Worm (Caenorhabditis elegans) whole organism, young adult: ENCODE data around the gene fmil-1.
A peak's percentile ranks its signal among the peaks of the same experiment; 100 is the strongest.

Experiments used
- C06A6.2 ChIP-seq: fragments of 200-800 bp; sonication (Bioruptor generic); conservative IDR thresholded peaks from 2 replicates; pipeline ENCODE4 v1.3.6; 2022; ENCODE audit warnings: missing genetic modification characterization, missing compliant biosample characterization
- C17E4.6 ChIP-seq: fragments of 200-800 bp; sonication (Bioruptor generic); IDR thresholded peaks from 2 replicates; pipeline ENCODE4 v1.3.6; 2022; ENCODE audit warnings: missing genetic modification reagents, missing genetic modification characterization, missing compliant biosample characterization
- F37B4.10 ChIP-seq: fragments of 200-800 bp; sonication (Bioruptor generic); IDR thresholded peaks from 2 replicates; pipeline ENCODE4 v1.3.6; 2022; ENCODE audit warnings: missing genetic modification characterization, missing compliant biosample characterization
- F52B5.7 ChIP-seq: sonication (generic microtip); optimal IDR thresholded peaks from 2 replicates; lab custom pipeline; 2016; ENCODE audit warnings: mild to moderate bottlenecking, missing genetic modification characterization, missing compliant biosample characterization
- Y53F4B.3 ChIP-seq: fragments of 200-800 bp; sonication (Bioruptor generic); IDR thresholded peaks from 2 replicates; pipeline ENCODE4 v1.3.6; 2022; ENCODE audit warnings: missing genetic modification reagents, missing genetic modification characterization, missing compliant biosample characterization
- Y53G8AR.9 ChIP-seq: fragments of 200-800 bp; sonication (Bioruptor generic); conservative IDR thresholded peaks from 2 replicates; pipeline ENCODE4 v1.3.6; 2022; ENCODE audit warnings: missing genetic modification reagents, missing genetic modification characterization, missing compliant biosample characterization
- Y56A3A.18 ChIP-seq: fragments of 200-800 bp; sonication (Bioruptor generic); IDR thresholded peaks from 2 replicates; pipeline ENCODE4 v1.3.6; 2022; ENCODE audit warnings: missing genetic modification reagents, missing genetic modification characterization, missing compliant biosample characterization
- ZK185.1 ChIP-seq: sonication (generic microtip); optimal IDR thresholded peaks from 2 replicates; lab custom pipeline; 2016; ENCODE audit warnings: mild to moderate bottlenecking, missing genetic modification characterization, missing compliant biosample characterization; ENCODE audit not compliant: poor library complexity, severe bottlenecking
- ama-1 ChIP-seq, 3 experiments: fragments of 150-350 bp in 1 of 3; sonication (generic microtip) in 2 of 3; optimal IDR thresholded peaks; 2 replicates each; lab custom pipeline; 2014 to 2018; ENCODE audit warnings: missing biosample characterization in 2 of 3, missing genetic modification characterization in 2 of 3, missing genetic modification reagents in 2 of 3
- aptf-2 ChIP-seq: fragments of 200-800 bp; sonication (Bioruptor generic); conservative IDR thresholded peaks from 2 replicates; pipeline ENCODE4 v1.3.6; 2022; ENCODE audit warnings: missing genetic modification reagents, missing genetic modification characterization, missing compliant biosample characterization
- aptf-3 ChIP-seq: fragments of 200-800 bp; sonication (Bioruptor generic); IDR thresholded peaks from 2 replicates; pipeline ENCODE4 v1.3.6; 2022; ENCODE audit warnings: missing genetic modification characterization, missing compliant biosample characterization
- attf-3 ChIP-seq: fragments of 200-800 bp; sonication (Bioruptor generic); conservative IDR thresholded peaks from 2 replicates; pipeline ENCODE4 v1.3.6; 2022; ENCODE audit warnings: missing genetic modification reagents, missing genetic modification characterization, missing compliant biosample characterization
- attf-5 ChIP-seq: fragments of 200-800 bp; sonication (Bioruptor generic); optimal IDR thresholded peaks from 2 replicates; lab custom pipeline; 2018; ENCODE audit warnings: mild to moderate bottlenecking, missing genetic modification characterization, missing compliant biosample characterization
- attf-6 ChIP-seq: fragments of 200-800 bp; sonication (Bioruptor generic); IDR thresholded peaks from 2 replicates; pipeline ENCODE4 v1.3.6; 2022; ENCODE audit warnings: missing genetic modification reagents, missing genetic modification characterization, missing compliant biosample characterization
- bed-1 ChIP-seq: fragments of 200-800 bp; sonication (Bioruptor generic); IDR thresholded peaks from 2 replicates; pipeline ENCODE4 v1.3.6; 2022; ENCODE audit warnings: missing genetic modification reagents, missing genetic modification characterization, missing compliant biosample characterization
- ccch-3 ChIP-seq: fragments of 200-800 bp; sonication (Bioruptor generic); optimal IDR thresholded peaks from 2 replicates; lab custom pipeline; 2018; ENCODE audit warnings: mild to moderate bottlenecking, missing genetic modification characterization, missing compliant biosample characterization
- cebp-1 ChIP-seq, 2 experiments: fragments of 200-800 bp in 1 of 2; sonication (Bioruptor generic) in 1 of 2; sonication (generic microtip) in 1 of 2; IDR thresholded peaks in 1 of 2; optimal IDR thresholded peaks in 1 of 2; 2 replicates each; pipeline versions ENCODE4 v1.3.6 to Lab custom; 2017 to 2022; ENCODE audit warnings: missing compliant biosample characterization in 2 of 2, missing genetic modification characterization in 2 of 2, mild to moderate bottlenecking in 1 of 2, missing genetic modification reagents in 1 of 2, moderate library complexity in 1 of 2
- ceh-58 ChIP-seq: fragments of 200-800 bp; sonication (Bioruptor generic); IDR thresholded peaks from 2 replicates; pipeline ENCODE4 v1.3.6; 2022; ENCODE audit warnings: missing genetic modification characterization, missing compliant biosample characterization
- ceh-91 ChIP-seq: fragments of 200-800 bp; sonication (Bioruptor generic); IDR thresholded peaks from 2 replicates; pipeline ENCODE4 v1.3.6; 2022; ENCODE audit warnings: missing genetic modification reagents, missing genetic modification characterization, missing compliant biosample characterization
- dox-1 ChIP-seq: fragments of 200-800 bp; sonication (Bioruptor generic); IDR thresholded peaks from 2 replicates; pipeline ENCODE4 v1.3.6; 2022; ENCODE audit warnings: missing genetic modification reagents, missing genetic modification characterization, missing compliant biosample characterization
- dpl-1 ChIP-seq: fragments of 150-350 bp; optimal IDR thresholded peaks from 2 replicates; lab custom pipeline; 2014; ENCODE audit warnings: missing biosample characterization, missing genetic modification reagents, missing genetic modification characterization
- egrh-3 ChIP-seq: fragments of 200-800 bp; sonication (Bioruptor generic); IDR thresholded peaks from 2 replicates; pipeline ENCODE4 v1.3.6; 2022; ENCODE audit warnings: missing genetic modification reagents, missing genetic modification characterization, missing compliant biosample characterization
- hlh-26 ChIP-seq: fragments of 200-800 bp; sonication (Bioruptor generic); conservative IDR thresholded peaks from 2 replicates; pipeline ENCODE4 v1.3.6; 2022; ENCODE audit warnings: missing genetic modification reagents, missing genetic modification characterization, missing compliant biosample characterization
- hrde-1 ChIP-seq: sonication (generic microtip); optimal IDR thresholded peaks from 2 replicates; lab custom pipeline; 2016; ENCODE audit warnings: missing genetic modification characterization, mild to moderate bottlenecking, missing compliant biosample characterization, moderate library complexity, missing genotype, missing genetic modification reagents, borderline replicate concordance
- lin-35 ChIP-seq, 3 experiments: fragments of 150-350 bp in 2 of 3; sonication (generic microtip) in 1 of 3; optimal IDR thresholded peaks; 2 replicates each; lab custom pipeline; 2014 to 2018; ENCODE audit warnings: missing biosample characterization in 3 of 3, missing genetic modification characterization in 3 of 3, missing genetic modification reagents in 3 of 3
- lin-40 ChIP-seq: sonication (generic microtip); optimal IDR thresholded peaks from 2 replicates; lab custom pipeline; 2016; ENCODE audit warnings: missing genetic modification characterization, mild to moderate bottlenecking, missing compliant biosample characterization, missing genotype, missing genetic modification reagents
- lsy-27 ChIP-seq: sonication (generic microtip); optimal IDR thresholded peaks from 2 replicates; lab custom pipeline; 2017; ENCODE audit warnings: missing genetic modification characterization, mild to moderate bottlenecking, missing compliant biosample characterization, antibody characterized with exemption, missing genotype, borderline replicate concordance; ENCODE audit not compliant: insufficient read depth
- mcd-1 ChIP-seq: fragments of 200-800 bp; sonication (Bioruptor generic); IDR thresholded peaks from 2 replicates; pipeline ENCODE4 v1.3.6; 2022; ENCODE audit warnings: missing genetic modification reagents, missing genetic modification characterization, missing compliant biosample characterization
- nhr-120 ChIP-seq: fragments of 200-800 bp; sonication (Bioruptor generic); IDR thresholded peaks from 2 replicates; pipeline ENCODE4 v1.3.6; 2022; ENCODE audit warnings: missing genetic modification characterization, missing compliant biosample characterization
- nhr-80 ChIP-seq: sonication (generic microtip); optimal IDR thresholded peaks from 2 replicates; lab custom pipeline; 2016; ENCODE audit warnings: missing genetic modification characterization, missing compliant biosample characterization
- rcor-1 ChIP-seq: fragments of 200-800 bp; sonication (Bioruptor generic); IDR thresholded peaks from 2 replicates; pipeline ENCODE4 v1.3.6; 2022; ENCODE audit warnings: missing genetic modification reagents, missing genetic modification characterization, missing compliant biosample characterization
- repo-1 ChIP-seq: sonication (generic microtip); optimal IDR thresholded peaks from 2 replicates; lab custom pipeline; 2017; ENCODE audit warnings: mild to moderate bottlenecking, missing genetic modification characterization, missing compliant biosample characterization
- snpc-4 ChIP-seq, 5 experiments: fragments of 150-350 bp in 1 of 5; sonication (generic microtip) in 4 of 5; optimal IDR thresholded peaks; 2 replicates each; lab custom pipeline; 2014 to 2018; ENCODE audit warnings: missing genetic modification characterization in 5 of 5, missing biosample characterization in 3 of 5, antibody characterized with exemption in 2 of 5, mild to moderate bottlenecking in 2 of 5, missing compliant biosample characterization in 2 of 5, missing genotype in 2 of 5, moderate library complexity in 2 of 5, missing genetic modification reagents in 1 of 5
- tbp1 ChIP-seq: fragments of 200-800 bp; sonication (Bioruptor generic); optimal IDR thresholded peaks from 2 replicates; lab custom pipeline; 2018; ENCODE audit warnings: mild to moderate bottlenecking, missing genetic modification characterization, missing compliant biosample characterization
- unc-130 ChIP-seq: sonication (generic microtip); optimal IDR thresholded peaks from 2 replicates; lab custom pipeline; 2016; ENCODE audit warnings: missing genetic modification reagents, missing genetic modification characterization, missing compliant biosample characterization
- xnd-1 ChIP-seq: sonication (generic microtip); optimal IDR thresholded peaks from 2 replicates; lab custom pipeline; 2016; ENCODE audit warnings: missing genotype, missing genetic modification reagents, missing genetic modification characterization, missing compliant biosample characterization
- ztf-25 ChIP-seq: fragments of 200-800 bp; sonication (Bioruptor generic); IDR thresholded peaks from 2 replicates; pipeline ENCODE4 v1.3.6; 2022; ENCODE audit warnings: missing genetic modification reagents, missing genetic modification characterization, missing compliant biosample characterization
- ztf-26 ChIP-seq: sonication (generic microtip); optimal IDR thresholded peaks from 2 replicates; lab custom pipeline; 2017; ENCODE audit warnings: missing genetic modification characterization, missing compliant biosample characterization
- ztf-3 ChIP-seq: fragments of 200-800 bp; sonication (Bioruptor generic); optimal IDR thresholded peaks from 2 replicates; lab custom pipeline; 2018; ENCODE audit warnings: mild to moderate bottlenecking, missing genetic modification characterization, missing compliant biosample characterization

Gene fmil-1

ce11 chrIV:3653420-3653823 is 15.1 kb downstream of the fmil-1 start (continued):
- TF ChIP-seq ztf-3 (GFP tag; lab: Kevin White, UChicago) (no peak), dpl-1 (no peak), repo-1 (no peak), aptf-3 (GFP tag; lab: Robert Waterston, UW) (no peak), cebp-1 (GFP tag; IDR thresholded peaks at IDR 0.05; lab: Robert Waterston, UW) (no peak), cebp-1 (tag; optimal IDR thresholded peaks at IDR 0.05; lab: Kevin White, UChicago) (peak; percentile 14), ceh-91 (GFP tag; lab: Robert Waterston, UW) (no peak), bed-1 (no peak), ZK185.1 (tag; lab: Kevin White, UChicago) (no peak), mcd-1 (GFP tag; lab: Robert Waterston, UW) (0 out of 2 replicates have a peak, but pooled peaks have one; percentile 10), Y53F4B.3 (GFP tag; lab: Robert Waterston, UW) (no peak), Y53G8AR.9 (GFP tag; lab: Robert Waterston, UW) (no peak; the same call in 1 of the 2 replicates), xnd-1 (tag; lab: Kevin White, UChicago) (no peak), lin-40 (peak; percentile 56), attf-6 (no peak), ztf-26 (tag; lab: Kevin White, UChicago) (peak; percentile 28), lsy-27 (no peak), hlh-26 (no peak), ceh-58 (GFP tag; lab: Robert Waterston, UW) (no peak), attf-3 (no peak), C06A6.2 (GFP tag; lab: Robert Waterston, UW) (no peak), nhr-80 (tag; lab: Kevin White, UChicago) (peak; percentile 25), rcor-1 (no peak), ztf-25 (no peak), snpc-4 (GFP tag; optimal IDR thresholded peaks at IDR 0.05; lab: Kevin White, UChicago) (no peak), snpc-4 (tag; optimal IDR thresholded peaks at IDR 0.05; lab: Kevin White, UChicago) (no peak), lin-35 (GFP tag; optimal IDR thresholded peaks at IDR 0.05; lab: Kevin White, UChicago) (no peak), egrh-3 (GFP tag; lab: Robert Waterston, UW) (no peak), Y56A3A.18 (no peak), unc-130 (GFP tag; lab: Kevin White, UChicago) (no peak), nhr-120 (no peak), dox-1 (0 out of 2 replicates have a peak, but pooled peaks have one; percentile 21)

ce11 chrIV:3652784-3653383 is 15.6 kb downstream of the fmil-1 start:
- TF ChIP-seq dox-1 (no peak), F37B4.10 (GFP tag; lab: Robert Waterston, UW) (no peak), aptf-2 (GFP tag; lab: Robert Waterston, UW) (no peak), ama-1 (optimal IDR thresholded peaks at IDR 0.05; lab: Kevin White, UChicago) (no peak), ama-1 (GFP tag; optimal IDR thresholded peaks at IDR 0.05; lab: Kevin White, UChicago) (no peak), hrde-1 (tag; lab: Kevin White, UChicago) (no peak), attf-5 (GFP tag; lab: Kevin White, UChicago) (no peak), tbp1 (GFP tag; lab: Kevin White, UChicago) (no peak), F52B5.7 (tag; lab: Kevin White, UChicago) (no peak), C17E4.6 (GFP tag; lab: Robert Waterston, UW) (no peak), ccch-3 (GFP tag; lab: Kevin White, UChicago) (no peak)
